Fruit fly (Drosophila melanogaster) whole organism, prepupa: ENCODE data around the gene CG42237.

Experiments
- CG4318 ChIP-seq: fragments of 200-800 bp; sonication (Bioruptor generic); optimal IDR thresholded peaks from 3 replicates; lab custom pipeline; 2017; ENCODE audit warnings: missing biosample characterization, mild to moderate bottlenecking, missing genetic modification characterization
- Eip78C ChIP-seq: fragments of 200-800 bp; sonication (Bioruptor generic); peaks from one replicate; lab custom pipeline; 2016; ENCODE audit warnings: missing biosample characterization, missing genetic modification characterization
- vri ChIP-seq: fragments of 200-800 bp; sonication (Bioruptor generic); optimal IDR thresholded peaks from 3 replicates; lab custom pipeline; 2016; ENCODE audit warnings: missing biosample characterization, mild to moderate bottlenecking, missing genetic modification characterization

- no peak for TF ChIP-seq CG4318 (GFP tag; lab: Kevin White, UChicago)
- TF ChIP-seq Eip78C, result no peak
- no peak for TF ChIP-seq vri (GFP tag; lab: Kevin White, UChicago)
Observed at dm6 chrX:13090656-13091261, 24.2 kb upstream of the CG42237 start, which contains the start of gene lic.
